Fruit fly (Drosophila melanogaster): ENCODE measurements around the gene CG43732.

The CG43732 gene

dm6 chr3R:18997388-18998287 lies 47.6 kb downstream of the CG43732 start (continued):
- no peak for TF ChIP-seq HmgD (GFP tag; optimal IDR thresholded peaks at IDR 0.05)
- peak; percentile 1 for TF ChIP-seq lilli (GFP tag; optimal IDR thresholded peaks at IDR 0.05)
- TF ChIP-seq CG17802 (tag; optimal IDR thresholded peaks at IDR 0.05), result no peak
- TF ChIP-seq CG10147 (GFP tag; optimal IDR thresholded peaks at IDR 0.05), result no peak
- no peak for TF ChIP-seq TFAM (GFP tag; optimal IDR thresholded peaks at IDR 0.05)
- TF ChIP-seq bab2 (GFP tag; optimal IDR thresholded peaks at IDR 0.05), result no peak
- no peak for TF ChIP-seq CG10654 (GFP tag; optimal IDR thresholded peaks at IDR 0.05)
- no peak for TF ChIP-seq z (GFP tag; IDR thresholded peaks at IDR 0.05)
- peak; percentile 5 for TF ChIP-seq exex (tag; optimal IDR thresholded peaks at IDR 0.05)
- peak; percentile 86 for TF ChIP-seq gsb-n (tag; optimal IDR thresholded peaks at IDR 0.05)
- no peak for TF ChIP-seq Drgx (GFP tag; IDR thresholded peaks at IDR 0.05)
- peak in 1 of 2 experiments; percentile 69 for TF ChIP-seq Eip74EF (GFP tag; optimal IDR thresholded peaks at IDR 0.05)
- no peak for TF ChIP-seq Chrac-16 (GFP tag; optimal IDR thresholded peaks at IDR 0.05)
- no peak for TF ChIP-seq disco-r (GFP tag; optimal IDR thresholded peaks at IDR 0.05)
- no peak for TF ChIP-seq CG10543 (GFP tag; optimal IDR thresholded peaks at IDR 0.05)
- TF ChIP-seq chm (GFP tag; IDR thresholded peaks at IDR 0.05), result peak; percentile 69
- TF ChIP-seq CG18619 (GFP tag; optimal IDR thresholded peaks at IDR 0.05), result peak; percentile 86
- TF ChIP-seq Mrtf (GFP tag; IDR thresholded peaks at IDR 0.05), result no peak
- no peak for TF ChIP-seq ems (GFP tag; optimal IDR thresholded peaks at IDR 0.05)
- TF ChIP-seq CG2875 (GFP tag; optimal IDR thresholded peaks at IDR 0.05), result peak; percentile 95
- peak; percentile 19 for TF ChIP-seq Usf (GFP tag; optimal IDR thresholded peaks at IDR 0.05)
- TF ChIP-seq Lhr (GFP tag; optimal IDR thresholded peaks at IDR 0.05), result peak; percentile 94
- TF ChIP-seq HLH4C (GFP tag; IDR thresholded peaks at IDR 0.05; ENCODE audit: partially characterized antibody), result no peak
- no peak for TF ChIP-seq Dref (GFP tag; IDR thresholded peaks at IDR 0.05)
- peak; percentile 96 for TF ChIP-seq otp (GFP tag; IDR thresholded peaks at IDR 0.05)
- peak; percentile 10 for TF ChIP-seq CG9797 (GFP tag; optimal IDR thresholded peaks at IDR 0.05)
- peak; percentile 64; the same call in 1 of the 3 replicates for TF ChIP-seq gce (GFP tag; IDR thresholded peaks at IDR 0.05)
- peak; percentile 91 for TF ChIP-seq PHDP (tag; optimal IDR thresholded peaks at IDR 0.05)
- TF ChIP-seq CG10462 (GFP tag; optimal IDR thresholded peaks at IDR 0.05), result peak; percentile 83
- no peak for TF ChIP-seq sisA (GFP tag; IDR thresholded peaks at IDR 0.05)
- TF ChIP-seq CG8478 (optimal IDR thresholded peaks at IDR 0.05), result no peak
- no peak for TF ChIP-seq CG11560 (tag; IDR thresholded peaks at IDR 0.05)
- TF ChIP-seq CG12155 (GFP tag; optimal IDR thresholded peaks at IDR 0.05), result no peak
- TF ChIP-seq Dip3 (GFP tag; optimal IDR thresholded peaks at IDR 0.05), result no peak
- peak; percentile 51 for TF ChIP-seq CG18011 (GFP tag; optimal IDR thresholded peaks at IDR 0.05)
- TF ChIP-seq CG16779 (GFP tag; IDR thresholded peaks at IDR 0.05), result no peak
- no peak for TF ChIP-seq gsb (GFP tag; IDR thresholded peaks at IDR 0.05)
- no peak for TF ChIP-seq CG13287 (GFP tag; IDR thresholded peaks at IDR 0.05; ENCODE audit: partially characterized antibody)
- TF ChIP-seq slou (GFP tag; optimal IDR thresholded peaks at IDR 0.05), result no peak
- peak; percentile 26 for TF ChIP-seq maf-S (GFP tag; optimal IDR thresholded peaks at IDR 0.05)
- no peak for TF ChIP-seq Six4 (GFP tag; optimal IDR thresholded peaks at IDR 0.05)
- no peak for TF ChIP-seq CG14860 (GFP tag; IDR thresholded peaks at IDR 0.05; ENCODE audit: partially characterized antibody)
- no peak for TF ChIP-seq lmd (GFP tag; IDR thresholded peaks at IDR 0.05)
- TF ChIP-seq Aef1 (GFP tag; IDR thresholded peaks at IDR 0.05), result no peak
- TF ChIP-seq odd (GFP tag; optimal IDR thresholded peaks at IDR 0.05), result peak; percentile 95
- TF ChIP-seq CG13775 (GFP tag; optimal IDR thresholded peaks at IDR 0.05), result peak; percentile 65
- TF ChIP-seq dysf (GFP tag; IDR thresholded peaks at IDR 0.05), result no peak
- no peak for TF ChIP-seq Ets65A (GFP tag)
- TF ChIP-seq Bteb2 (GFP tag; optimal IDR thresholded peaks at IDR 0.05), result peak; percentile 26
- no peak for TF ChIP-seq cg (GFP tag; optimal IDR thresholded peaks at IDR 0.05)
